Fruit fly (Drosophila melanogaster) whole organism, prepupa: Measurements from ENCODE around the gene CG14712.

Experiments used
- Blimp-1 ChIP-seq: fragments of 200-800 bp; sonication (Bioruptor generic); optimal IDR thresholded peaks from 3 replicates; lab custom pipeline; 2017; ENCODE audit warnings: missing biosample characterization, missing genetic modification characterization, mild to moderate bottlenecking, moderate library complexity, missing genetic modification reagents
- CG10631 ChIP-seq: fragments of 200-800 bp; sonication (Bioruptor generic); optimal IDR thresholded peaks from 2 replicates; lab custom pipeline; 2016; ENCODE audit warnings: missing biosample characterization, missing genetic modification characterization
- CG10669 ChIP-seq: fragments of 200-800 bp; sonication (Bioruptor generic); optimal IDR thresholded peaks from 3 replicates; lab custom pipeline; 2018; ENCODE audit warnings: missing biosample characterization, mild to moderate bottlenecking, missing genetic modification characterization, moderate library complexity
- CG11294 ChIP-seq: fragments of 200-800 bp; sonication (Bioruptor generic); IDR thresholded peaks from 2 replicates; pipeline ENCODE4 v1.3.6; 2022; ENCODE audit warnings: missing biosample characterization, missing genetic modification characterization
- CG11902 ChIP-seq: fragments of 200-800 bp; sonication (Bioruptor generic); optimal IDR thresholded peaks from 3 replicates; lab custom pipeline; 2016; ENCODE audit warnings: missing biosample characterization, missing genetic modification characterization
- CG1621 ChIP-seq: fragments of 200-800 bp; sonication (Bioruptor generic); optimal IDR thresholded peaks from 3 replicates; lab custom pipeline; 2018; ENCODE audit warnings: missing biosample characterization, mild to moderate bottlenecking, missing genetic modification characterization
- CG16779 ChIP-seq: fragments of 200-800 bp; sonication (Bioruptor generic); optimal IDR thresholded peaks from 3 replicates; lab custom pipeline; 2017; ENCODE audit warnings: missing biosample characterization, mild to moderate bottlenecking, missing genetic modification characterization
- CG31627 ChIP-seq: fragments of 200-800 bp; sonication (Bioruptor generic); optimal IDR thresholded peaks from 3 replicates; lab custom pipeline; 2016; ENCODE audit warnings: missing biosample characterization, missing genetic modification characterization
- CG32006 ChIP-seq: fragments of 200-800 bp; sonication (Bioruptor generic); optimal IDR thresholded peaks from 3 replicates; lab custom pipeline; 2017; ENCODE audit warnings: missing biosample characterization, mild to moderate bottlenecking, missing genetic modification characterization
- CG3919 ChIP-seq: fragments of 200-800 bp; sonication (Bioruptor generic); optimal IDR thresholded peaks from 3 replicates; lab custom pipeline; 2016; ENCODE audit warnings: missing biosample characterization, missing genetic modification characterization
- CG4318 ChIP-seq: fragments of 200-800 bp; sonication (Bioruptor generic); optimal IDR thresholded peaks from 3 replicates; lab custom pipeline; 2017; ENCODE audit warnings: missing biosample characterization, mild to moderate bottlenecking, missing genetic modification characterization
- CG6163 ChIP-seq: fragments of 200-800 bp; sonication (Bioruptor generic); IDR thresholded peaks from 3 replicates; pipeline ENCODE4 v1.3.6; 2022; ENCODE audit warnings: missing biosample characterization, missing genetic modification characterization
- CG6276 ChIP-seq: fragments of 200-800 bp; sonication (Bioruptor generic); optimal IDR thresholded peaks from 2 replicates; lab custom pipeline; 2017; ENCODE audit warnings: missing biosample characterization, mild to moderate bottlenecking, missing genetic modification characterization
- CG6792 ChIP-seq: fragments of 200-800 bp; sonication (Bioruptor generic); optimal IDR thresholded peaks from 3 replicates; lab custom pipeline; 2016; ENCODE audit warnings: missing biosample characterization, missing genetic modification characterization
- CG7368 ChIP-seq: fragments of 200-800 bp; sonication (Bioruptor generic); optimal IDR thresholded peaks from 3 replicates; lab custom pipeline; 2016; ENCODE audit warnings: missing biosample characterization, missing genetic modification characterization
- CG8119 ChIP-seq: fragments of 200-800 bp; sonication (Bioruptor generic); IDR thresholded peaks from 3 replicates; pipeline ENCODE4 v1.3.6; 2022; ENCODE audit warnings: missing biosample characterization, missing genetic modification characterization
- CG8319 ChIP-seq: fragments of 200-800 bp; sonication (Bioruptor generic); optimal IDR thresholded peaks from 3 replicates; lab custom pipeline; 2016; ENCODE audit warnings: missing biosample characterization, missing genetic modification characterization
- CG8632 ChIP-seq: fragments of 200-800 bp; sonication (Bioruptor generic); optimal IDR thresholded peaks from 3 replicates; lab custom pipeline; 2016; ENCODE audit warnings: missing biosample characterization, missing genetic modification characterization
- CG9139 ChIP-seq: fragments of 200-800 bp; sonication (Bioruptor generic); optimal IDR thresholded peaks from 3 replicates; lab custom pipeline; 2017; ENCODE audit warnings: missing biosample characterization, mild to moderate bottlenecking, missing genetic modification characterization
- Eip75B ChIP-seq: fragments of 200-800 bp; sonication (Bioruptor generic); optimal IDR thresholded peaks from 3 replicates; lab custom pipeline; 2016; ENCODE audit warnings: missing biosample characterization, missing genetic modification characterization
- Eip78C ChIP-seq: fragments of 200-800 bp; sonication (Bioruptor generic); peaks from one replicate; lab custom pipeline; 2016; ENCODE audit warnings: missing biosample characterization, missing genetic modification characterization
- Eip93F ChIP-seq: fragments of 200-800 bp; sonication (Bioruptor generic); optimal IDR thresholded peaks from 2 replicates; lab custom pipeline; 2016; ENCODE audit warnings: missing biosample characterization, mild to moderate bottlenecking, missing genetic modification characterization
- Gug ChIP-seq: fragments of 200-800 bp; sonication (Bioruptor generic); IDR thresholded peaks from 2 replicates; pipeline ENCODE4 v1.3.6; 2022; ENCODE audit warnings: missing biosample characterization, missing genetic modification characterization
- Hr38 ChIP-seq: sonication (Bioruptor generic); optimal IDR thresholded peaks from 2 replicates; lab custom pipeline; 2016; ENCODE audit warnings: missing biosample characterization, missing genetic modification characterization
- Hr4 ChIP-seq: fragments of 200-800 bp; sonication (Bioruptor generic); optimal IDR thresholded peaks from 3 replicates; lab custom pipeline; 2016; ENCODE audit warnings: missing biosample characterization, missing genetic modification characterization
- Lpt ChIP-seq: fragments of 200-800 bp; sonication (Bioruptor generic); optimal IDR thresholded peaks from 3 replicates; lab custom pipeline; 2016; ENCODE audit warnings: missing biosample characterization, missing genetic modification characterization
- OdsH ChIP-seq: fragments of 200-800 bp; sonication (Bioruptor generic); optimal IDR thresholded peaks from 3 replicates; lab custom pipeline; 2016; ENCODE audit warnings: missing biosample characterization, missing genetic modification characterization
- Smox ChIP-seq: fragments of 200-800 bp; sonication (Bioruptor generic); optimal IDR thresholded peaks from 3 replicates; lab custom pipeline; 2016; ENCODE audit warnings: missing biosample characterization, missing genetic modification characterization
- Sox102F ChIP-seq: fragments of 200-800 bp; sonication (Bioruptor generic); optimal IDR thresholded peaks from 2 replicates; lab custom pipeline; 2016; ENCODE audit warnings: missing biosample characterization, mild to moderate bottlenecking, missing genetic modification characterization
- Sox14 ChIP-seq: fragments of 200-800 bp; sonication (Bioruptor generic); optimal IDR thresholded peaks from 3 replicates; lab custom pipeline; 2016; ENCODE audit warnings: missing biosample characterization, missing genetic modification characterization
- Sox15 ChIP-seq: fragments of 200-800 bp; sonication (Bioruptor generic); optimal IDR thresholded peaks from 3 replicates; lab custom pipeline; 2016; ENCODE audit warnings: missing biosample characterization, missing genetic modification characterization
- acj6 ChIP-seq: fragments of 200-800 bp; sonication (Bioruptor generic); optimal IDR thresholded peaks from 3 replicates; lab custom pipeline; 2016; ENCODE audit warnings: missing biosample characterization, missing genetic modification characterization
- eg ChIP-seq: fragments of 200-800 bp; sonication (Bioruptor generic); IDR thresholded peaks from 3 replicates; pipeline ENCODE4 v1.3.6; 2022; ENCODE audit warnings: missing biosample characterization, missing genetic modification characterization
- esn ChIP-seq: fragments of 200-800 bp; sonication (Bioruptor generic); optimal IDR thresholded peaks from 2 replicates; lab custom pipeline; 2016; ENCODE audit warnings: missing biosample characterization, mild to moderate bottlenecking, missing genetic modification characterization, moderate library complexity
- fd59A ChIP-seq: fragments of 200-800 bp; sonication (Bioruptor generic); optimal IDR thresholded peaks from 2 replicates; lab custom pipeline; 2017; ENCODE audit warnings: missing biosample characterization, mild to moderate bottlenecking, missing genetic modification characterization, missing genetic modification reagents
- fkh ChIP-seq: fragments of 200-800 bp; sonication (Bioruptor generic); optimal IDR thresholded peaks from 3 replicates; lab custom pipeline; 2017; ENCODE audit warnings: missing biosample characterization, mild to moderate bottlenecking, missing genetic modification characterization, moderate library complexity
- lz ChIP-seq: fragments of 200-800 bp; sonication (Bioruptor generic); optimal IDR thresholded peaks from 3 replicates; lab custom pipeline; 2016; ENCODE audit warnings: missing biosample characterization, missing genetic modification characterization
- net ChIP-seq: fragments of 200-800 bp; sonication (Bioruptor generic); optimal IDR thresholded peaks from 3 replicates; lab custom pipeline; 2016; ENCODE audit warnings: missing biosample characterization, missing genetic modification characterization
- pdm3 ChIP-seq: fragments of 200-800 bp; sonication (Bioruptor generic); optimal IDR thresholded peaks from 3 replicates; lab custom pipeline; 2016; ENCODE audit warnings: missing biosample characterization, missing genetic modification characterization
- salr ChIP-seq, 2 experiments: fragments of 200-800 bp; sonication (Bioruptor generic); optimal IDR thresholded peaks; 3 replicates each; lab custom pipeline; 2016 to 2018; ENCODE audit warnings: missing biosample characterization in 2 of 2, missing genetic modification characterization in 2 of 2, mild to moderate bottlenecking in 1 of 2
- ss ChIP-seq, 2 experiments: fragments of 200-800 bp; sonication (Bioruptor generic); optimal IDR thresholded peaks; 2 replicates in 1 of 2; 3 replicates in 1 of 2; lab custom pipeline; 2017 to 2018; ENCODE audit warnings: mild to moderate bottlenecking in 2 of 2, missing biosample characterization in 2 of 2, missing genetic modification characterization in 2 of 2, moderate library complexity in 1 of 2
- svp ChIP-seq: fragments of 200-800 bp; sonication (Bioruptor generic); peaks from one replicate; lab custom pipeline; 2016; ENCODE audit warnings: missing biosample characterization, missing genetic modification characterization
- vri ChIP-seq: fragments of 200-800 bp; sonication (Bioruptor generic); optimal IDR thresholded peaks from 3 replicates; lab custom pipeline; 2016; ENCODE audit warnings: missing biosample characterization, mild to moderate bottlenecking, missing genetic modification characterization

The CG14712 gene

DNA sequence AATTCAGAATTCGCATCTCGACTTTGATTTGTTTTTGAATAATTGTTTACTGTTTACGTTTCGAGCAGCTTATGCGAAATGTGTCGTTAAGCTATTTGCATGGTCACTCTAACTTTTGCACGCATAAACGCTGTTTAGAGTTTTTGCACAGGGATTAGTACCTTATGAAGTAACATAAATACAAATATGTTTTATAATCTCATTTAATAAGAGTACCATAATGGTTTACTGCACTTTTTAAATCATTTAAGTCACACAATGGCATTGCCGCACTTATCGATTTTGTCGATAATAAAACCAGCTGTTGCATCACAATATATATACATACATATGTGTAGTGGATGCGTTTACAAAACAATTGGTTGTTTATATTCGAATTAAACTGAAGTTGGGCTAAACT lies 2.0 kb upstream of the CG14712 start, which contains the start of the genes CG6813 and CG18764:
Gene CG6813, minus strand, starts transcription at position 68 of the 400 bp plus-strand sequence.
Gene CG18764, plus strand, starts transcription at position 319 of the 400 bp plus-strand sequence.
- TF ChIP-seq CG8119 (GFP tag; lab: Robert Waterston, UW) (no peak), Eip93F (peak; percentile 26), esn (GFP tag; lab: Kevin White, UChicago) (peak; percentile 27)

DNA sequence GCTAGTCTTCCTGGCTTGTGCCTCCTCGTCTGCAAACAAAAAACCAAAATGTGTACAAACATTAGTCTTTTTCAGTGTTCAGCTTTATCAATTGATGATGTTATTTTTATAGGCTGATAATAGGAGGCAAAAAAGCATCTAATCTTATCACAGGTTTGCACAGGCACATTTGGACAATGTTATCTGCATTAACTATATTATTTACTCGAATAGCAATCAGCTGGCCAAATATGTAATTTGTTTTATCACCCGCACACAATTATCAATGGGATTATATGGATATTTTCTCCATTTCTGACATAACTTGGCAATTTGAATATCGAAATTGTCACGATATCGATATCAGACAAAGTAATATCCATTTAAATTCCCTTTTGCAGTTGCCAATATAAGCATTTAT lies 9.0 kb downstream of the CG14712 start:
- TF ChIP-seq CG8119 (GFP tag; lab: Robert Waterston, UW) = no peak
- TF ChIP-seq vri (GFP tag; lab: Kevin White, UChicago) = peak; percentile 78

DNA sequence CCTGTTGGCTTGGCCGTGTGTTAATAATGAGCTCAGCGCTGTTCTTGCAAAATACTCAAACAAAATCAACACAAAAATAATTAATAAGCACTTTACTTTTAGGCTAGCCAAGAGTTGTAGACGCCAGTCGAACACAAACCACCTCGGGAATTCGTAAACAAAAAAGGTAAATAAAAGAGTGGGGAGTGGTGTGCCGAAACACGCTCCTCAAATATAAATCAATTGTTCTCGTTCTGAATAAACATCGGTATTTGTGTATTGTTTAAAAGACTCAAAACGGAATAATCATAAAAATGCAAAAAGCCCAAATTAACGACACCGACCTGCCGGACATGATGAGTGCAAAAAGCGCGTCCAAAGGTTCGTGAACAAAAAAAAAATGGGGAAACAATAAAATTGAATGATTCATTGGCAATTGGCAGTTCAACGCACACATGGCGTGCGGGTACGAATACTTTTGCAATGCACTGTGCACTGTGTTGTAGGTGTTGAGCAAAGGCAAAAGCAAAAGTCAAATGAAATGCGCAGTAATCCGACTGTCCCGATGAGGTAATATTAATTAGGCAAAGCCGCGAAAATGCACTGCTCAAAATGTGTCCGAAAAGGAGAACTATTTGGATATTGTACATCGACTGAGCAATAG lies 11.5 kb downstream of the CG14712 start:
- 0 out of 3 replicates have a peak, but pooled peaks have one; percentile 23 for TF ChIP-seq CG8119 (GFP tag; lab: Robert Waterston, UW)
- TF ChIP-seq pdm3 (GFP tag; lab: Kevin White, UChicago) = no peak
- TF ChIP-seq vri (GFP tag; lab: Kevin White, UChicago) = peak; percentile 93
- no peak for TF ChIP-seq Sox14 (GFP tag; lab: Kevin White, UChicago)
- peak; percentile 23 for TF ChIP-seq esn (GFP tag; lab: Kevin White, UChicago)
- TF ChIP-seq CG31627 (GFP tag; lab: Kevin White, UChicago) = peak; percentile 7
- no peak for TF ChIP-seq Hr38
- no peak for TF ChIP-seq CG10669 (GFP tag; lab: Kevin White, UChicago)
- peak; percentile 88 for TF ChIP-seq fkh
- peak; percentile 40 for TF ChIP-seq Eip93F
- TF ChIP-seq salr (GFP tag; optimal IDR thresholded peaks at IDR 0.05; lab: Kevin White, UChicago) = no peak
- TF ChIP-seq Eip78C (GFP tag; lab: Kevin White, UChicago) = peak; percentile 31

DNA sequence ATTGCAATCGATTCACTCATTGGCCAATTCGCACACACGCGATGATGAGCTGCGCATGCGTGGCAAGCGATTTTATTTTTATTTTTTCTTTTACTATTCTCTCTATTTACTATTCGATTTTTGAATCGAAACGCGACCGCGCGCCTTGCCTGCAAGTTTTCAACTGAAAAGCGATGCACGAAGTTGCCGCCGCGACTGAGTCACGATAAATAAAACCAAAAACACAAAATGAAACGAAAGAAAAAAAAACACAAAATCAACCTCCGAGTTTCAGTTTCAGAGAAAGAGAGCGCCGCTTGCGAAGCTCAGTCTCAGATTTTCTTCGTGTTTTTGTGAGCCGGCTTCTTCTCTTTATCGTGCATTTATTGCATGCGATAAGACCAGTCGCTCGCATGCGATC lies 18.3 kb downstream of the CG14712 start:
- TF ChIP-seq CG1621 (peak; percentile 71), CG8632 (peak; percentile 6), fd59A (GFP tag; lab: Kevin White, UChicago) (no peak), ss (GFP tag; optimal IDR thresholded peaks at IDR 0.05; lab: Kevin White, UChicago) (peak; percentile 94 to 97), CG4318 (GFP tag; lab: Kevin White, UChicago) (no peak), Lpt (peak; percentile 55), CG6276 (peak; percentile 80), net (GFP tag; lab: Kevin White, UChicago) (peak; percentile 62), CG32006 (GFP tag; lab: Kevin White, UChicago) (no peak), Sox102F (GFP tag; lab: Kevin White, UChicago) (peak; percentile 25), CG6792 (GFP tag; lab: Kevin White, UChicago) (no peak), CG7368 (peak; percentile 39), lz (no peak), Eip93F (no peak), Eip75B (GFP tag; lab: Kevin White, UChicago) (peak; percentile 49), CG11902 (no peak), CG10631 (no peak), CG31627 (GFP tag; lab: Kevin White, UChicago) (no peak), salr (GFP tag; optimal IDR thresholded peaks at IDR 0.05; lab: Kevin White, UChicago) (no peak), Hr4 (GFP tag; lab: Kevin White, UChicago) (no peak), Eip78C (GFP tag; lab: Kevin White, UChicago) (peak; percentile 82), CG3919 (GFP tag; lab: Kevin White, UChicago) (peak; percentile 27), CG6163 (GFP tag; lab: Robert Waterston, UW) (peak; percentile 85), Sox15 (no peak), esn (GFP tag; lab: Kevin White, UChicago) (peak; percentile 12), CG11294 (GFP tag; lab: Robert Waterston, UW) (no peak; the same call in 1 of the 2 replicates), OdsH (GFP tag; lab: Kevin White, UChicago) (no peak), svp (GFP tag; lab: Kevin White, UChicago) (peak; percentile 65), eg (GFP tag; lab: Robert Waterston, UW) (peak; percentile 87), acj6 (GFP tag; lab: Kevin White, UChicago) (no peak), CG9139 (GFP tag; lab: Kevin White, UChicago) (peak; percentile 92), Gug (GFP tag; lab: Robert Waterston, UW) (no peak), Sox14 (GFP tag; lab: Kevin White, UChicago) (peak; percentile 9), CG8319 (GFP tag; lab: Kevin White, UChicago) (no peak), Blimp-1 (GFP tag; lab: Kevin White, UChicago) (peak; percentile 20), Smox (GFP tag; lab: Kevin White, UChicago) (no peak), CG16779 (tag; lab: Kevin White, UChicago) (peak; percentile 82)
